Worm (Caenorhabditis elegans) whole organism, L2 larva: Measurements from ENCODE around the gene F22H10.11.

Experiments
- aly-2 ChIP-seq: fragments of 150-350 bp; optimal IDR thresholded peaks from 2 replicates; lab custom pipeline; 2014; ENCODE audit warnings: missing biosample characterization, missing genetic modification characterization
- blmp-1 ChIP-seq: sonication (generic microtip); optimal IDR thresholded peaks from 2 replicates; lab custom pipeline; 2017; ENCODE audit warnings: missing genetic modification characterization, mild to moderate bottlenecking, missing compliant biosample characterization, antibody characterized with exemption, moderate library complexity; ENCODE audit not compliant: insufficient read depth
- ceh-16 ChIP-seq: fragments of 150-350 bp; optimal IDR thresholded peaks from 2 replicates; lab custom pipeline; 2014; ENCODE audit warnings: missing biosample characterization, missing genetic modification characterization
- elt-1 ChIP-seq: fragments of 150-350 bp; optimal IDR thresholded peaks from 2 replicates; lab custom pipeline; 2014; ENCODE audit warnings: missing biosample characterization, missing genetic modification characterization
- elt-3 ChIP-seq: sonication (generic microtip); optimal IDR thresholded peaks from 2 replicates; lab custom pipeline; 2017; ENCODE audit warnings: missing biosample characterization, missing genetic modification characterization
- fos-1 ChIP-seq: fragments of 150-350 bp; optimal IDR thresholded peaks from 2 replicates; lab custom pipeline; 2014; ENCODE audit warnings: missing biosample characterization, missing genetic modification characterization
- nhr-12 ChIP-seq: fragments of 150-350 bp; optimal IDR thresholded peaks from 2 replicates; lab custom pipeline; 2014; ENCODE audit warnings: missing biosample characterization, missing genetic modification characterization
- nhr-237 ChIP-seq: fragments of 150-350 bp; optimal IDR thresholded peaks from 2 replicates; lab custom pipeline; 2014; ENCODE audit warnings: missing biosample characterization, missing genetic modification characterization
- nhr-77 ChIP-seq: fragments of 150-350 bp; optimal IDR thresholded peaks from 2 replicates; lab custom pipeline; 2014; ENCODE audit warnings: missing biosample characterization, missing genetic modification characterization

DNA sequence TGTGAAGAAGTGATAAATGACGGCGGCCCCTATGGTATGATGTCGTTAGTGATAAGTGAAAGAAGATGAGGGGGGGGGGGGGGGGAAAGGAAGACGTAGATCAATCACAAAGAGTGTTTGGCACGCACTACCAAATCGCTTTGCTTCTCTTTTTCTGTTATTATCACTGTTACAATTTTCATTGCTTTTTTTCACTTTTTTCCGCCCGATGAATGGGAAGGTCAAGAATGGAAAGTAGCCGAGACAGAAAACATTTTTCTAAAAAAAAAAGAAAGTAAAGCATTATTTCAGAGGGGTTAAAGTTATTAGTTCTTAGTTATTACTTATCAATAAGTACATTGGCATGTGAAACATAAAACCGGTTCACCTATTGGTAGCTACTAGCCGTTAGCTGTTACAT, 40.6 kb downstream of the F22H10.11 start:
- TF ChIP-seq ceh-16 = no peak
- TF ChIP-seq fos-1 (tag; lab: Kevin White, UChicago) = no peak
- no peak for TF ChIP-seq nhr-237 (tag; lab: Kevin White, UChicago)
- no peak for TF ChIP-seq nhr-77 (tag; lab: Kevin White, UChicago)
- no peak for TF ChIP-seq elt-3 (tag; lab: Kevin White, UChicago)
- TF ChIP-seq blmp-1 (tag; lab: Kevin White, UChicago) = peak; percentile 97
- TF ChIP-seq nhr-12 (tag; lab: Kevin White, UChicago) = no peak
- no peak for TF ChIP-seq aly-2 (tag; lab: Kevin White, UChicago)
- TF ChIP-seq elt-1 (tag; lab: Kevin White, UChicago) = no peak
